Worm (Caenorhabditis elegans): ENCODE measurements around the gene gst-7.
A peak's percentile ranks its signal among the peaks of the same experiment; 100 is the strongest.

gst-7 gene

ce11 chrII:4876091-4876490 lies 5.8 kb upstream of the gst-7 start, which contains the start of gene F11G11.13:
Gene F11G11.13 (minus strand): TSS chrII:4876179.
- TF ChIP-seq nhr-102 (tag; optimal IDR thresholded peaks at IDR 0.05) (no peak), nhr-77 (tag; optimal IDR thresholded peaks at IDR 0.05) (no peak), nhr-11 (tag; optimal IDR thresholded peaks at IDR 0.05) (no peak), unc-62 (GFP tag; optimal IDR thresholded peaks at IDR 0.05 in 1 of 2) (no peak), unc-62 (tag; optimal IDR thresholded peaks at IDR 0.05) (no peak), ceh-82 (tag; optimal IDR thresholded peaks at IDR 0.05) (no peak), egl-43 (GFP tag; IDR thresholded peaks at IDR 0.05) (no peak), ztf-11 (tag; optimal IDR thresholded peaks at IDR 0.05) (no peak), snpc-4 (tag; optimal IDR thresholded peaks at IDR 0.05) (no peak), daf-8 (GFP tag; IDR thresholded peaks at IDR 0.05) (no peak), ceh-62 (tag; optimal IDR thresholded peaks at IDR 0.05) (no peak), gei-8 (GFP tag; optimal IDR thresholded peaks at IDR 0.05) (no peak), madf-9 (GFP tag; conservative IDR thresholded peaks at IDR 0.05) (no peak), lin-15B (tag; optimal IDR thresholded peaks at IDR 0.05) (no peak), dpl-1 (GFP tag; optimal IDR thresholded peaks at IDR 0.05) (no peak), F26F4.8 (GFP tag; conservative IDR thresholded peaks at IDR 0.05) (no peak)

- TF ChIP-seq ZK546.5 (tag; optimal IDR thresholded peaks at IDR 0.05) (no peak), nhr-25 (tag; optimal IDR thresholded peaks at IDR 0.05; ENCODE audit: borderline replicate concordance, insufficient read depth) (no peak), nhr-28 (tag; optimal IDR thresholded peaks at IDR 0.05) (peak; percentile 41), daf-16 (GFP tag; optimal IDR thresholded peaks at IDR 0.05) (no peak), daf-16 (tag; optimal IDR thresholded peaks at IDR 0.05) (peak; percentile 34), spr-1 (tag; optimal IDR thresholded peaks at IDR 0.05) (no peak), lim-7 (GFP tag; IDR thresholded peaks at IDR 0.05) (no peak)
These were observed 2.2 kb upstream of the gst-7 start, which contains the start of gene gst-6 for ce11 chrII:4879629-4880028. Gene gst-6 (plus strand): TSS chrII:4879891.

ce11 chrII:4882498-4882897 lies 636 bp downstream of the gst-7 start:
- TF ChIP-seq duxl-1 (tag; optimal IDR thresholded peaks at IDR 0.05; ENCODE audit: poor library complexity) (no peak), aha-1 (tag) (peak; percentile 3), dpl-1 (GFP tag; optimal IDR thresholded peaks at IDR 0.05) (no peak), Y75B8A.6 (GFP tag; IDR thresholded peaks at IDR 0.05) (no peak), lin-1 (GFP tag; IDR thresholded peaks at IDR 0.05) (no peak), unc-62 (GFP tag; optimal IDR thresholded peaks at IDR 0.05 in 1 of 2) (no peak), unc-62 (tag; optimal IDR thresholded peaks at IDR 0.05) (no peak), ctbp-1 (GFP tag; IDR thresholded peaks at IDR 0.05) (no peak), ceh-32 (tag; optimal IDR thresholded peaks at IDR 0.05; ENCODE audit: poor library complexity) (no peak), dmd-9 (GFP tag; IDR thresholded peaks at IDR 0.05) (no peak), lir-3 (tag; optimal IDR thresholded peaks at IDR 0.05) (no peak), tag-97 (GFP tag; IDR thresholded peaks at IDR 0.05) (no peak), spr-3 (GFP tag; optimal IDR thresholded peaks at IDR 0.05) (no peak), hif-1 (tag; optimal IDR thresholded peaks at IDR 0.05) (no peak), lim-7 (GFP tag; IDR thresholded peaks at IDR 0.05) (0 out of 2 replicates have a peak, but pooled peaks have one; percentile 7), nhr-6 (tag; optimal IDR thresholded peaks at IDR 0.05) (no peak), lin-13 (GFP tag; optimal IDR thresholded peaks at IDR 0.05) (no peak), dve-1 (tag; optimal IDR thresholded peaks at IDR 0.05; ENCODE audit: insufficient read depth) (peak; percentile 27), pha-4 (GFP tag; IDR thresholded peaks at IDR 0.05) (no peak; the same call in 1 of the 2 replicates), pha-4 (tag; optimal IDR thresholded peaks at IDR 0.05) (no peak), fkh-10 (GFP tag; optimal IDR thresholded peaks at IDR 0.05) (no peak), daf-16 (GFP tag; optimal IDR thresholded peaks at IDR 0.05) (no peak), daf-16 (tag; optimal IDR thresholded peaks at IDR 0.05) (peak; percentile 75), gei-8 (GFP tag; optimal IDR thresholded peaks at IDR 0.05) (no peak), snpc-4 (tag; optimal IDR thresholded peaks at IDR 0.05) (no peak), nhr-48 (tag; optimal IDR thresholded peaks at IDR 0.05) (no peak), lin-39 (tag; optimal IDR thresholded peaks at IDR 0.05) (no peak), ztf-7 (tag; optimal IDR thresholded peaks at IDR 0.05) (no peak), Y48G9A.11 (GFP tag; IDR thresholded peaks at IDR 0.05) (no peak), zip-2 (tag; optimal IDR thresholded peaks at IDR 0.05) (no peak), F10B5.3 (tag; optimal IDR thresholded peaks at IDR 0.05) (no peak), nhr-77 (tag; optimal IDR thresholded peaks at IDR 0.05) (no peak), attf-4 (tag; optimal IDR thresholded peaks at IDR 0.05) (no peak), T26A8.4 (GFP tag; IDR thresholded peaks at IDR 0.05) (no peak), ceh-62 (tag; optimal IDR thresholded peaks at IDR 0.05) (no peak)

All from whole organism, L4 larva.